Worm (Caenorhabditis elegans) whole organism, L1 larva: Measurements from ENCODE around the gene F53H2.3.
A peak's percentile ranks its signal among the peaks of the same experiment; 100 is the strongest.

Experiments
- C04F5.9 ChIP-seq: sonication (generic microtip); optimal IDR thresholded peaks from 2 replicates; lab custom pipeline; 2016; ENCODE audit warnings: missing genetic modification characterization, missing compliant biosample characterization
- C16A3.4 ChIP-seq: fragments of 150-350 bp; optimal IDR thresholded peaks from 2 replicates; lab custom pipeline; 2014; ENCODE audit warnings: missing biosample characterization, missing genetic modification characterization
- C34B4.2 ChIP-seq: sonication (generic microtip); optimal IDR thresholded peaks from 2 replicates; lab custom pipeline; 2017; ENCODE audit warnings: mild to moderate bottlenecking, missing genetic modification characterization, missing compliant biosample characterization
- F16B12.6 ChIP-seq: fragments of 150-350 bp; optimal IDR thresholded peaks from 2 replicates; lab custom pipeline; 2014; ENCODE audit warnings: missing biosample characterization, missing genetic modification characterization
- Y116A8C.19 ChIP-seq: sonication (generic microtip); optimal IDR thresholded peaks from 2 replicates; lab custom pipeline; 2016; ENCODE audit warnings: missing compliant biosample characterization, missing genetic modification characterization, borderline replicate concordance
- ama-1 ChIP-seq: fragments of 150-350 bp; optimal IDR thresholded peaks from 2 replicates; lab custom pipeline; 2014
- blmp-1 ChIP-seq: fragments of 150-350 bp; optimal IDR thresholded peaks from 2 replicates; lab custom pipeline; 2014; ENCODE audit warnings: missing biosample characterization, missing genetic modification characterization
- ceh-90 ChIP-seq: sonication (generic microtip); optimal IDR thresholded peaks from 2 replicates; lab custom pipeline; 2016; ENCODE audit warnings: missing genetic modification characterization, missing compliant biosample characterization
- ces-1 ChIP-seq: fragments of 150-350 bp; optimal IDR thresholded peaks from 2 replicates; lab custom pipeline; 2014; ENCODE audit warnings: missing biosample characterization, missing genetic modification reagents, missing genetic modification characterization
- dsc-1 ChIP-seq: sonication (generic microtip); optimal IDR thresholded peaks from 2 replicates; lab custom pipeline; 2016; ENCODE audit warnings: mild to moderate bottlenecking, missing genetic modification characterization, missing compliant biosample characterization
- efl-1 ChIP-seq, 4 experiments: fragments of 150-350 bp; optimal IDR thresholded peaks in 3 of 4; peaks in 1 of 4; 1 replicate in 1 of 4; 2 replicates in 3 of 4; lab custom pipeline; 2014; ENCODE audit warnings: missing biosample characterization in 2 of 4, missing genetic modification characterization in 2 of 4, missing genetic modification reagents in 2 of 4
- efl-3 ChIP-seq: fragments of 200-800 bp; sonication (Bioruptor generic); optimal IDR thresholded peaks from 2 replicates; lab custom pipeline; 2018; ENCODE audit warnings: mild to moderate bottlenecking, missing genetic modification characterization, missing compliant biosample characterization
- elt-2 ChIP-seq: sonication (generic microtip); optimal IDR thresholded peaks from 2 replicates; lab custom pipeline; 2016; ENCODE audit warnings: missing genetic modification characterization, mild to moderate bottlenecking, inconsistent platforms, missing compliant biosample characterization, missing genetic modification reagents
- elt-3 ChIP-seq, 6 experiments: fragments of 150-350 bp in 1 of 6; sonication (generic microtip); optimal IDR thresholded peaks; 2 replicates each; lab custom pipeline; 2017 to 2018; ENCODE audit warnings: missing biosample characterization in 6 of 6, missing genetic modification characterization in 6 of 6, inconsistent platforms in 1 of 6
- ets-5 ChIP-seq: fragments of 200-800 bp; sonication (Bioruptor generic); IDR thresholded peaks from 2 replicates; pipeline ENCODE4 v1.3.6; 2022; ENCODE audit warnings: missing genetic modification characterization, missing compliant biosample characterization
- fkh-10 ChIP-seq: sonication (generic microtip); optimal IDR thresholded peaks from 2 replicates; lab custom pipeline; 2017; ENCODE audit warnings: missing biosample characterization, missing genetic modification reagents, missing genetic modification characterization
- grh-1 ChIP-seq: fragments of 200-800 bp; sonication (Bioruptor generic); IDR thresholded peaks from 2 replicates; pipeline ENCODE4 v1.3.6; 2022; ENCODE audit warnings: missing genetic modification reagents, missing genetic modification characterization, missing compliant biosample characterization
- hlh-17 ChIP-seq: fragments of 200-800 bp; sonication (Bioruptor generic); optimal IDR thresholded peaks from 2 replicates; lab custom pipeline; 2018; ENCODE audit warnings: missing genetic modification characterization, mild to moderate bottlenecking, missing compliant biosample characterization, moderate library complexity, borderline replicate concordance
- hpl-2 ChIP-seq: fragments of 150-350 bp; optimal IDR thresholded peaks from 2 replicates; lab custom pipeline; 2014; ENCODE audit warnings: missing biosample characterization, missing genetic modification reagents, missing genetic modification characterization
- jun-1 ChIP-seq: fragments of 150-350 bp; optimal IDR thresholded peaks from 2 replicates; lab custom pipeline; 2014; ENCODE audit warnings: missing biosample characterization, missing genetic modification reagents, missing genetic modification characterization
- lin-13 ChIP-seq: fragments of 150-350 bp; optimal IDR thresholded peaks from 2 replicates; lab custom pipeline; 2014; ENCODE audit warnings: missing biosample characterization, missing genetic modification reagents, missing genetic modification characterization
- lin-14 ChIP-seq: fragments of 200-800 bp; sonication (Bioruptor generic); optimal IDR thresholded peaks from 2 replicates; lab custom pipeline; 2018; ENCODE audit warnings: mild to moderate bottlenecking, missing genetic modification characterization, moderate library complexity, missing compliant biosample characterization
- lin-15B ChIP-seq: fragments of 150-350 bp; sonication (generic microtip); optimal IDR thresholded peaks from 3 replicates; lab custom pipeline; 2014; ENCODE audit warnings: missing biosample characterization, missing genetic modification characterization
- lin-35 ChIP-seq, 2 experiments: fragments of 150-350 bp; optimal IDR thresholded peaks; 2 replicates each; lab custom pipeline; 2014; ENCODE audit warnings: missing biosample characterization in 2 of 2, missing genetic modification characterization in 2 of 2, missing genetic modification reagents in 2 of 2
- lin-39 ChIP-seq: fragments of 150-350 bp; optimal IDR thresholded peaks from 2 replicates; lab custom pipeline; 2014; ENCODE audit warnings: missing biosample characterization, missing genetic modification reagents, missing genetic modification characterization
- mdl-1 ChIP-seq, 2 experiments: fragments of 150-350 bp; optimal IDR thresholded peaks; 2 replicates each; lab custom pipeline; 2014 to 2017; ENCODE audit warnings: missing biosample characterization in 2 of 2, missing genetic modification characterization in 2 of 2, inconsistent platforms in 1 of 2
- mef-2 ChIP-seq: fragments of 150-350 bp; optimal IDR thresholded peaks from 2 replicates; lab custom pipeline; 2014; ENCODE audit warnings: missing biosample characterization, missing genetic modification characterization
- nhr-12 ChIP-seq: sonication (generic microtip); optimal IDR thresholded peaks from 2 replicates; lab custom pipeline; 2017; ENCODE audit warnings: missing biosample characterization, missing genetic modification characterization
- nhr-19 ChIP-seq: fragments of 200-800 bp; sonication (Bioruptor generic); conservative IDR thresholded peaks from 2 replicates; pipeline ENCODE4 v1.3.6; 2022; ENCODE audit warnings: missing genetic modification characterization, missing compliant biosample characterization
- nhr-20 ChIP-seq: sonication (generic microtip); optimal IDR thresholded peaks from 2 replicates; lab custom pipeline; 2016; ENCODE audit warnings: mild to moderate bottlenecking, missing genetic modification characterization, missing compliant biosample characterization
- nhr-237 ChIP-seq: fragments of 150-350 bp; optimal IDR thresholded peaks from 2 replicates; lab custom pipeline; 2014; ENCODE audit warnings: missing biosample characterization, missing genetic modification characterization
- nhr-28 ChIP-seq: fragments of 150-350 bp; optimal IDR thresholded peaks from 2 replicates; lab custom pipeline; 2014; ENCODE audit warnings: missing biosample characterization, missing genetic modification characterization
- nhr-47 ChIP-seq: sonication (generic microtip); optimal IDR thresholded peaks from 2 replicates; lab custom pipeline; 2016; ENCODE audit warnings: mild to moderate bottlenecking, missing genetic modification characterization, moderate library complexity, missing compliant biosample characterization
- nhr-71 ChIP-seq: sonication (generic microtip); optimal IDR thresholded peaks from 2 replicates; lab custom pipeline; 2016; ENCODE audit warnings: mild to moderate bottlenecking, missing genetic modification characterization, moderate library complexity, missing compliant biosample characterization
- nhr-76 ChIP-seq: sonication (generic microtip); optimal IDR thresholded peaks from 2 replicates; lab custom pipeline; 2017; ENCODE audit warnings: missing biosample characterization, missing genetic modification characterization
- nhr-84 ChIP-seq: sonication (generic microtip); optimal IDR thresholded peaks from 2 replicates; lab custom pipeline; 2017; ENCODE audit warnings: missing biosample characterization, missing genetic modification characterization
- nhr-85 ChIP-seq: sonication (generic microtip); peaks from one replicate; lab custom pipeline; 2016; ENCODE audit warnings: missing genetic modification characterization, inconsistent platforms, missing compliant biosample characterization
- nhr-90 ChIP-seq: sonication (generic microtip); optimal IDR thresholded peaks from 2 replicates; lab custom pipeline; 2016; ENCODE audit warnings: mild to moderate bottlenecking, missing genetic modification characterization, missing compliant biosample characterization; ENCODE audit not compliant: poor library complexity
- pax-3 ChIP-seq: fragments of 200-800 bp; sonication (Bioruptor generic); optimal IDR thresholded peaks from 2 replicates; lab custom pipeline; 2018; ENCODE audit warnings: mild to moderate bottlenecking, missing genetic modification characterization, moderate library complexity, missing compliant biosample characterization
- pqm-1 ChIP-seq: sonication (generic microtip); optimal IDR thresholded peaks from 3 replicates; lab custom pipeline; 2017; ENCODE audit warnings: missing biosample characterization, missing genetic modification characterization
- rnt-1 ChIP-seq: sonication (generic microtip); optimal IDR thresholded peaks from 2 replicates; lab custom pipeline; 2016; ENCODE audit warnings: mild to moderate bottlenecking, missing genetic modification characterization, moderate library complexity, missing compliant biosample characterization
- skn-1 ChIP-seq: fragments of 150-350 bp; optimal IDR thresholded peaks from 2 replicates; lab custom pipeline; 2014; ENCODE audit warnings: missing biosample characterization, missing genetic modification characterization
- sptf-1 ChIP-seq: fragments of 150-350 bp; optimal IDR thresholded peaks from 2 replicates; lab custom pipeline; 2014; ENCODE audit warnings: missing biosample characterization, missing genetic modification characterization
- swsn-7 ChIP-seq: sonication (generic microtip); optimal IDR thresholded peaks from 2 replicates; lab custom pipeline; 2016; ENCODE audit warnings: missing genetic modification characterization, missing compliant biosample characterization
- tbx-2 ChIP-seq: sonication (generic microtip); optimal IDR thresholded peaks from 2 replicates; lab custom pipeline; 2016; ENCODE audit warnings: missing genetic modification characterization, missing compliant biosample characterization
- tlp-1 ChIP-seq: fragments of 150-350 bp; optimal IDR thresholded peaks from 2 replicates; lab custom pipeline; 2014; ENCODE audit warnings: missing biosample characterization, missing genetic modification characterization
- unc-30 ChIP-seq: sonication (generic microtip); optimal IDR thresholded peaks from 2 replicates; lab custom pipeline; 2017; ENCODE audit warnings: missing biosample characterization, missing genetic modification characterization
- unc-62 ChIP-seq: fragments of 150-350 bp; optimal IDR thresholded peaks from 2 replicates; lab custom pipeline; 2014; ENCODE audit warnings: missing biosample characterization, missing genetic modification reagents, missing genetic modification characterization
- unc-98 ChIP-seq: fragments of 200-800 bp; sonication (Bioruptor generic); IDR thresholded peaks from 2 replicates; pipeline ENCODE4 v1.3.6; 2022; ENCODE audit warnings: missing genetic modification characterization, missing compliant biosample characterization
- zag-1 ChIP-seq: fragments of 150-350 bp; optimal IDR thresholded peaks from 2 replicates; lab custom pipeline; 2014; ENCODE audit warnings: missing biosample characterization, missing genetic modification characterization

F53H2.3 gene

ce11 chrV:20416790-20417189 lies 5.2 kb upstream of the F53H2.3 start:
- TF ChIP-seq F16B12.6 (tag; lab: Kevin White, UChicago) (no peak), pqm-1 (tag; lab: Kevin White, UChicago) (no peak), nhr-84 (tag; lab: Kevin White, UChicago) (no peak), nhr-71 (tag; lab: Kevin White, UChicago) (peak; percentile 26), ces-1 (GFP tag; lab: Kevin White, UChicago) (no peak), lin-39 (tag; lab: Kevin White, UChicago) (no peak), dsc-1 (no peak), nhr-19 (GFP tag; lab: Robert Waterston, UW) (no peak), hpl-2 (GFP tag; lab: Kevin White, UChicago) (no peak), ceh-90 (peak; percentile 1), nhr-237 (tag; lab: Kevin White, UChicago) (no peak), nhr-76 (tag; lab: Kevin White, UChicago) (no peak), fkh-10 (GFP tag; lab: Kevin White, UChicago) (no peak), lin-14 (peak; percentile 15), Y116A8C.19 (tag; lab: Kevin White, UChicago) (no peak), lin-13 (GFP tag; lab: Kevin White, UChicago) (no peak), C16A3.4 (no peak), skn-1 (tag; lab: Kevin White, UChicago) (no peak), mdl-1 (tag; optimal IDR thresholded peaks at IDR 0.05; lab: Kevin White, UChicago) (peak in 1 of 2 experiments; percentile 27), efl-1 (optimal IDR thresholded peaks at IDR 0.05; lab: Kevin White, UChicago) (no peak), efl-1 (GFP tag; optimal IDR thresholded peaks at IDR 0.05 in 1 of 2; lab: Kevin White, UChicago) (peak in 1 of 2 experiments; percentile 69), unc-62 (GFP tag; lab: Kevin White, UChicago) (no peak), unc-98 (no peak), C34B4.2 (tag; lab: Kevin White, UChicago) (no peak), elt-2 (tag; lab: Kevin White, UChicago) (peak; percentile 50), jun-1 (tag; lab: Kevin White, UChicago) (no peak), efl-3 (GFP tag; lab: Kevin White, UChicago) (no peak), mef-2 (tag; lab: Kevin White, UChicago) (no peak), tbx-2 (no peak), ets-5 (GFP tag; lab: Robert Waterston, UW) (no peak)
- TF ChIP-seq, all 84 proteins: peak for 6

- TF ChIP-seq pax-3 (no peak), nhr-85 (peak; percentile 52), blmp-1 (tag; lab: Kevin White, UChicago) (peak; percentile 37)
Measured at ce11 chrV:20416335-20416734, 4.8 kb upstream of the F53H2.3 start.

- TF ChIP-seq ama-1 (no peak), nhr-76 (tag; lab: Kevin White, UChicago) (no peak), hlh-17 (no peak), nhr-12 (no peak), nhr-47 (no peak), pax-3 (no peak), nhr-28 (tag; lab: Kevin White, UChicago) (no peak), zag-1 (tag; lab: Kevin White, UChicago) (no peak), swsn-7 (tag; lab: Kevin White, UChicago) (no peak), blmp-1 (tag; lab: Kevin White, UChicago) (peak; percentile 96), lin-14 (peak; percentile 77), grh-1 (GFP tag; lab: Robert Waterston, UW) (no peak), tlp-1 (no peak), sptf-1 (tag; lab: Kevin White, UChicago) (no peak), C04F5.9 (no peak), nhr-20 (peak; percentile 14), elt-3 (tag; optimal IDR thresholded peaks at IDR 0.05; lab: Kevin White, UChicago) (peak in 1 of 6 experiments; percentile 35), unc-30 (tag; lab: Kevin White, UChicago) (no peak), lin-15B (tag; lab: Kevin White, UChicago) (no peak), dsc-1 (no peak), nhr-90 (no peak), skn-1 (tag; lab: Kevin White, UChicago) (no peak), mdl-1 (tag; optimal IDR thresholded peaks at IDR 0.05; lab: Kevin White, UChicago) (no peak), unc-98 (no peak), lin-35 (GFP tag; optimal IDR thresholded peaks at IDR 0.05; lab: Kevin White, UChicago) (peak in 1 of 2 experiments; percentile 47), mef-2 (tag; lab: Kevin White, UChicago) (no peak), lin-39 (tag; lab: Kevin White, UChicago) (no peak), C34B4.2 (tag; lab: Kevin White, UChicago) (no peak), rnt-1 (tag; lab: Kevin White, UChicago) (no peak)
Measured at ce11 chrV:20415415-20415814, 3.9 kb upstream of the F53H2.3 start.
